Worm (Caenorhabditis elegans): ENCODE data around the gene sftd-3.

ce11 chrII:8990267-8990666 is 26.3 kb upstream of the sftd-3 start:
- no peak for TF ChIP-seq ztf-11 (tag; optimal IDR thresholded peaks at IDR 0.05)
- TF ChIP-seq mdl-1 (tag; optimal IDR thresholded peaks at IDR 0.05) = no peak
- TF ChIP-seq ztf-4 (tag; optimal IDR thresholded peaks at IDR 0.05) = no peak
- no peak for TF ChIP-seq R02D3.7 (tag; optimal IDR thresholded peaks at IDR 0.05)
- no peak for TF ChIP-seq nhr-11 (tag; optimal IDR thresholded peaks at IDR 0.05)
- no peak for TF ChIP-seq lin-39 (tag; optimal IDR thresholded peaks at IDR 0.05)
- no peak for TF ChIP-seq ceh-16 (tag; optimal IDR thresholded peaks at IDR 0.05)
- no peak for TF ChIP-seq nhr-77 (tag; optimal IDR thresholded peaks at IDR 0.05)
- TF ChIP-seq nhr-129 (tag; optimal IDR thresholded peaks at IDR 0.05) = no peak
- TF ChIP-seq nhr-237 (tag; optimal IDR thresholded peaks at IDR 0.05) = no peak
- TF ChIP-seq unc-62 (GFP tag; optimal IDR thresholded peaks at IDR 0.05) = no peak
- TF ChIP-seq dmd-4 (tag; optimal IDR thresholded peaks at IDR 0.05) = no peak
- TF ChIP-seq zag-1 (tag; optimal IDR thresholded peaks at IDR 0.05) = no peak

Measured in whole organism, L2 larva.